2 fruit fly cellular contexts compared by ENCODE assay signal in the genomic region with DNA sequence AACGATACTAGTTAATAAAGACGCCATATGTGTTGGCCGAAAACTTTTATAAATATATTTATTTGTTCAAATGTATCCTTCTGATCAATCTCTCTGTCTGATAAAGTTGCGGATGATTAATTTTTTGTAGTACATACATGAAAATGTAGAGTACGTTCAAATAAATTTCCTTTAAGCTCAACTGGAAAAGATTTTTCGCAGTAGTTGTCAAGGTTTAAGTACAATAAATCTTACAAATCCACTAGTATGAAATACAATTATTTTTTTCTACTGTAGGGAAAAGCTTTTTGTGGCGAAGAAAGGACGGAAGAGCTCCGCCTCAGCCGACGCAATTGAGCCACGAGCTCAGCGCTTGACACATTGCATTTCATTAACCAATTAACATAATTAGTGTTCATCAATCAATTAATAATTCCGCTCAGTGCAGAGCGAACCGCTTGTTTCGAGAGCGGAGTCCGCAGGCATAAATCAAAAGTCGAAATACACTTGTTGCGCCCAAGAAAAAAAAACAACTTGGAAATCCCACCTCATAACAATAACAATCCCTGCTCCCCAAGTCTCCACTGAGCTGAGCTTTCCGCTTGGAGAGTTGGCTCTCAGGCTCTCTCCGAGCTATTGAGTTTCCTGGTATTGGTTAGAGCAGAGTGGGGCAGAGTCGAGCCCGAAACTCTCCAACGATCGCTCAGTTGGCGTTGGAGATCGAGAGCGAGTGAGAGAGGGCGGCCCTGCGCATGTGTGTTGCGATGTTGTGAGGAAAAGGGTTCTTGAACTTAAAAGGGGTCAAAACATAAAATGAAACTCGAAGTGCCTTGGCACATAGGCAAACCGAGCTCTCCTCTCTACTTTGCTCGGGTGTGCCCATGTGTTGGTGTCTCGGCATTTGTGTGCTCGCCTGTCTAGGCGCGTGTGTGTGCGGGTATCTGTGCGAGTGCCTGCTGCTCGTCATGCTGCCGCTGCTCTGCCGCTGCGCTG.
A peak's percentile ranks its signal among the peaks of the same experiment; 100 is the strongest.
TF ChIP-seq lines count a peak whose summit lies in the region.

No protein-coding gene starts in this region.

TF ChIP-seq in whole organism, embryonic, 481 proteins besides CTCF, POLR2A, EP300 and RAD21 (continued from another document and continues in another):
- TF ChIP-seq MBD-R2 (GFP tag; IDR thresholded peaks at IDR 0.05; lab: Robert Waterston, UW) (0 out of 2 replicates have a peak, but pooled peaks have one; percentile 12), exex (tag; optimal IDR thresholded peaks at IDR 0.05; lab: Kevin White, UChicago) (no peak), CG3281 (GFP tag; optimal IDR thresholded peaks at IDR 0.05; lab: Kevin White, UChicago) (peak; percentile 0), odd (GFP tag; optimal IDR thresholded peaks at IDR 0.05; lab: Kevin White, UChicago) (no peak), CG2120 (GFP tag; optimal IDR thresholded peaks at IDR 0.05; lab: Kevin White, UChicago) (no peak), pzg (GFP tag; optimal IDR thresholded peaks at IDR 0.05; lab: Kevin White, UChicago) (no peak), HmgD (GFP tag; optimal IDR thresholded peaks at IDR 0.05; lab: Kevin White, UChicago) (no peak), p53 (GFP tag; optimal IDR thresholded peaks at IDR 0.05; lab: Kevin White, UChicago) (no peak), danr (GFP tag; IDR thresholded peaks at IDR 0.05; lab: Robert Waterston, UW) (no peak), CG32767 (GFP tag; IDR thresholded peaks at IDR 0.05; lab: Robert Waterston, UW) (no peak), gro (GFP tag; optimal IDR thresholded peaks at IDR 0.05; lab: Kevin White, UChicago) (no peak), CG14050 (GFP tag; IDR thresholded peaks at IDR 0.05; lab: Robert Waterston, UW) (no peak), CG7271 (tag; optimal IDR thresholded peaks at IDR 0.05; lab: Kevin White, UChicago) (no peak), CG12155 (GFP tag; optimal IDR thresholded peaks at IDR 0.05; lab: Kevin White, UChicago) (no peak), grau (tag; optimal IDR thresholded peaks at IDR 0.05; lab: Kevin White, UChicago) (peak; percentile 64), CG2889 (GFP tag; IDR thresholded peaks at IDR 0.05; lab: Robert Waterston, UW) (no peak), Doc3 (GFP tag; IDR thresholded peaks at IDR 0.05; lab: Robert Waterston, UW; ENCODE audit: partially characterized antibody) (no peak), dysf (GFP tag; IDR thresholded peaks at IDR 0.05; lab: Robert Waterston, UW) (no peak), sob (GFP tag; IDR thresholded peaks at IDR 0.05; lab: Robert Waterston, UW) (no peak), CG13296 (GFP tag; optimal IDR thresholded peaks at IDR 0.05; lab: Kevin White, UChicago) (no peak), CG18764 (GFP tag; optimal IDR thresholded peaks at IDR 0.05; lab: Kevin White, UChicago) (no peak), Meics (GFP tag; optimal IDR thresholded peaks at IDR 0.05; lab: Kevin White, UChicago) (no peak), Fer1 (GFP tag; optimal IDR thresholded peaks at IDR 0.05; lab: Kevin White, UChicago) (no peak), CG2199 (GFP tag; IDR thresholded peaks at IDR 0.05; lab: Robert Waterston, UW) (no peak), bbx (GFP tag; IDR thresholded peaks at IDR 0.05; lab: Robert Waterston, UW; ENCODE audit: partially characterized antibody) (no peak), HLH4C (GFP tag; IDR thresholded peaks at IDR 0.05; lab: Robert Waterston, UW; ENCODE audit: partially characterized antibody) (no peak), CG6175 (GFP tag; IDR thresholded peaks at IDR 0.05; lab: Robert Waterston, UW) (no peak), usp (GFP tag; optimal IDR thresholded peaks at IDR 0.05; lab: Kevin White, UChicago) (no peak), CG1529 (GFP tag; optimal IDR thresholded peaks at IDR 0.05; lab: Kevin White, UChicago) (no peak), HLH54F (GFP tag; optimal IDR thresholded peaks at IDR 0.05; lab: Kevin White, UChicago) (no peak), esg (GFP tag; conservative IDR thresholded peaks at IDR 0.05; lab: Robert Waterston, UW) (no peak), CG31388 (GFP tag; optimal IDR thresholded peaks at IDR 0.05; lab: Kevin White, UChicago) (no peak), CG8478 (optimal IDR thresholded peaks at IDR 0.05; lab: Kevin White, UChicago) (no peak), C15 (GFP tag; IDR thresholded peaks at IDR 0.05; lab: Robert Waterston, UW) (no peak), CG11456 (GFP tag; IDR thresholded peaks at IDR 0.05; lab: Robert Waterston, UW) (no peak), crp (GFP tag; optimal IDR thresholded peaks at IDR 0.05; lab: Kevin White, UChicago) (no peak), pho (GFP tag; optimal IDR thresholded peaks at IDR 0.05; lab: Kevin White, UChicago) (no peak), Ptx1 (GFP tag; IDR thresholded peaks at IDR 0.05; lab: Robert Waterston, UW) (no peak), ATbp (GFP tag; optimal IDR thresholded peaks at IDR 0.05; lab: Kevin White, UChicago) (peak; percentile 18), CG11504 (tag; optimal IDR thresholded peaks at IDR 0.05; lab: Kevin White, UChicago) (peak; percentile 31), CG3065 (GFP tag; optimal IDR thresholded peaks at IDR 0.05; lab: Kevin White, UChicago) (no peak), CG4617 (GFP tag; optimal IDR thresholded peaks at IDR 0.05; lab: Kevin White, UChicago; ENCODE audit: borderline replicate concordance) (no peak), CG9727 (GFP tag; optimal IDR thresholded peaks at IDR 0.05; lab: Kevin White, UChicago) (no peak), D19A (tag; optimal IDR thresholded peaks at IDR 0.05; lab: Kevin White, UChicago) (no peak), B-H1 (GFP tag; IDR thresholded peaks at IDR 0.05; lab: Robert Waterston, UW) (no peak), CG15479 (GFP tag; optimal IDR thresholded peaks at IDR 0.05; lab: Kevin White, UChicago) (peak; percentile 5), amos (GFP tag; IDR thresholded peaks at IDR 0.05; lab: Robert Waterston, UW; ENCODE audit: partially characterized antibody) (no peak), al (GFP tag; IDR thresholded peaks at IDR 0.05; lab: Robert Waterston, UW) (no peak), gce (GFP tag; IDR thresholded peaks at IDR 0.05; lab: Robert Waterston, UW) (no peak), CG16815 (GFP tag; optimal IDR thresholded peaks at IDR 0.05; lab: Kevin White, UChicago) (no peak), fd64A (GFP tag; optimal IDR thresholded peaks at IDR 0.05; lab: Kevin White, UChicago) (no peak), Opbp (GFP tag; IDR thresholded peaks at IDR 0.05; lab: Robert Waterston, UW; ENCODE audit: partially characterized antibody) (no peak), CG17361 (GFP tag; IDR thresholded peaks at IDR 0.05; lab: Robert Waterston, UW) (0 out of 3 replicates have a peak, but pooled peaks have one; percentile 29), CG10267 (tag; optimal IDR thresholded peaks at IDR 0.05; lab: Kevin White, UChicago) (no peak), CG10565 (GFP tag; optimal IDR thresholded peaks at IDR 0.05; lab: Kevin White, UChicago) (no peak), Kr (GFP tag; optimal IDR thresholded peaks at IDR 0.05; lab: Kevin White, UChicago) (peak; percentile 90), unpg (GFP tag; optimal IDR thresholded peaks at IDR 0.05; lab: Kevin White, UChicago) (peak; percentile 14), CG31441 (GFP tag; IDR thresholded peaks at IDR 0.05; lab: Robert Waterston, UW) (peak; percentile 31; the same call in 1 of the 2 replicates), phol (tag; optimal IDR thresholded peaks at IDR 0.05; lab: Kevin White, UChicago) (peak; percentile 45), Fer2 (tag; optimal IDR thresholded peaks at IDR 0.05; lab: Kevin White, UChicago) (no peak), CG5180 (GFP tag; optimal IDR thresholded peaks at IDR 0.05; lab: Kevin White, UChicago) (peak; percentile 14), CG15696 (tag; optimal IDR thresholded peaks at IDR 0.05; lab: Kevin White, UChicago) (no peak)

TF ChIP-seq in whole organism, prepupa, 60 proteins besides CTCF, POLR2A, EP300 and RAD21 (continued from another document):
- no peak for TF ChIP-seq CG6276 (GFP tag; optimal IDR thresholded peaks at IDR 0.05; lab: Kevin White, UChicago)
- TF ChIP-seq CG11902 (GFP tag; optimal IDR thresholded peaks at IDR 0.05; lab: Kevin White, UChicago), result peak; percentile 16
- TF ChIP-seq Sox15 (GFP tag; optimal IDR thresholded peaks at IDR 0.05; lab: Kevin White, UChicago), result peak; percentile 42
- TF ChIP-seq CG8632 (GFP tag; optimal IDR thresholded peaks at IDR 0.05; lab: Kevin White, UChicago), result peak; percentile 70
- peak; percentile 9 for TF ChIP-seq CG8319 (GFP tag; optimal IDR thresholded peaks at IDR 0.05; lab: Kevin White, UChicago)
- peak in 1 of 2 experiments; percentile 59 for TF ChIP-seq salr (GFP tag; optimal IDR thresholded peaks at IDR 0.05; lab: Kevin White, UChicago)
- TF ChIP-seq svp (GFP tag; lab: Kevin White, UChicago), result peak; percentile 76
- peak; percentile 64 for TF ChIP-seq esn (GFP tag; optimal IDR thresholded peaks at IDR 0.05; lab: Kevin White, UChicago)
- TF ChIP-seq CG10669 (GFP tag; optimal IDR thresholded peaks at IDR 0.05; lab: Kevin White, UChicago), result peak; percentile 44
- TF ChIP-seq cyc (GFP tag; optimal IDR thresholded peaks at IDR 0.05; lab: Kevin White, UChicago), result peak; percentile 50
- TF ChIP-seq OdsH (GFP tag; optimal IDR thresholded peaks at IDR 0.05; lab: Kevin White, UChicago), result peak; percentile 67
- no peak for TF ChIP-seq Gug (GFP tag; IDR thresholded peaks at IDR 0.05; lab: Robert Waterston, UW)
